Worm (Caenorhabditis elegans) whole organism, late embryonic: ENCODE results near the gene comt-1.

Source experiments
- C08G9.2 ChIP-seq: sonication (generic microtip); optimal IDR thresholded peaks from 2 replicates; lab custom pipeline; 2016; ENCODE audit warnings: mild to moderate bottlenecking, missing genetic modification characterization, moderate library complexity, missing compliant biosample characterization
- C38D4.7 ChIP-seq: fragments of 200-800 bp; sonication (Bioruptor generic); optimal IDR thresholded peaks from 2 replicates; lab custom pipeline; 2018; ENCODE audit warnings: mild to moderate bottlenecking, missing genetic modification characterization, moderate library complexity, missing compliant biosample characterization
- F13H6.1 ChIP-seq: sonication (generic microtip); optimal IDR thresholded peaks from 2 replicates; lab custom pipeline; 2016; ENCODE audit warnings: missing genetic modification characterization, missing compliant biosample characterization
- K02D7.2 ChIP-seq: sonication (generic microtip); optimal IDR thresholded peaks from 2 replicates; lab custom pipeline; 2017; ENCODE audit warnings: mild to moderate bottlenecking, missing genetic modification characterization, missing compliant biosample characterization
- ama-1 ChIP-seq: fragments of 150-350 bp; optimal IDR thresholded peaks from 2 replicates; lab custom pipeline; 2014
- ceh-14 ChIP-seq: sonication (generic microtip); optimal IDR thresholded peaks from 2 replicates; lab custom pipeline; 2016; ENCODE audit warnings: missing genotype, missing genetic modification characterization, missing compliant biosample characterization
- ceh-2 ChIP-seq: sonication (generic microtip); optimal IDR thresholded peaks from 2 replicates; lab custom pipeline; 2016; ENCODE audit warnings: missing genotype, missing genetic modification characterization, missing compliant biosample characterization
- ceh-22 ChIP-seq: sonication (generic microtip); optimal IDR thresholded peaks from 2 replicates; lab custom pipeline; 2017; ENCODE audit warnings: missing biosample characterization, missing genetic modification characterization
- ceh-24 ChIP-seq: sonication (generic microtip); optimal IDR thresholded peaks from 2 replicates; lab custom pipeline; 2016; ENCODE audit warnings: mild to moderate bottlenecking, missing genetic modification characterization, missing compliant biosample characterization
- ceh-34 ChIP-seq: sonication (generic microtip); optimal IDR thresholded peaks from 2 replicates; lab custom pipeline; 2016; ENCODE audit warnings: mild to moderate bottlenecking, missing genetic modification characterization, missing compliant biosample characterization
- ceh-48 ChIP-seq: sonication (generic microtip); optimal IDR thresholded peaks from 2 replicates; lab custom pipeline; 2016; ENCODE audit warnings: missing genetic modification characterization, inconsistent platforms, missing compliant biosample characterization
- ceh-6 ChIP-seq: fragments of 200-800 bp; sonication (Bioruptor generic); optimal IDR thresholded peaks from 2 replicates; lab custom pipeline; 2018; ENCODE audit warnings: mild to moderate bottlenecking, missing genetic modification characterization, missing compliant biosample characterization
- ceh-9 ChIP-seq: sonication (generic microtip); optimal IDR thresholded peaks from 2 replicates; lab custom pipeline; 2016; ENCODE audit warnings: mild to moderate bottlenecking, missing genetic modification characterization, inconsistent platforms, missing compliant biosample characterization
- che-1 ChIP-seq: sonication (generic microtip); optimal IDR thresholded peaks from 2 replicates; lab custom pipeline; 2016; ENCODE audit warnings: mild to moderate bottlenecking, missing genetic modification characterization, missing compliant biosample characterization
- dmd-4 ChIP-seq: sonication (generic microtip); optimal IDR thresholded peaks from 2 replicates; lab custom pipeline; 2016; ENCODE audit warnings: borderline replicate concordance, missing genetic modification characterization, missing compliant biosample characterization
- dve-1 ChIP-seq: sonication (generic microtip); optimal IDR thresholded peaks from 2 replicates; lab custom pipeline; 2017; ENCODE audit warnings: antibody characterized with exemption, mild to moderate bottlenecking, missing genetic modification characterization, missing compliant biosample characterization
- elt-2 ChIP-seq: sonication (generic microtip); optimal IDR thresholded peaks from 2 replicates; lab custom pipeline; 2016; ENCODE audit warnings: missing genetic modification reagents, missing genetic modification characterization, missing compliant biosample characterization
- eyg-1 ChIP-seq: sonication (generic microtip); optimal IDR thresholded peaks from 2 replicates; lab custom pipeline; 2016; ENCODE audit warnings: missing genotype, missing genetic modification characterization, missing compliant biosample characterization
- fkh-10 ChIP-seq: fragments of 150-350 bp; optimal IDR thresholded peaks from 2 replicates; lab custom pipeline; 2014; ENCODE audit warnings: missing biosample characterization, missing genetic modification reagents, missing genetic modification characterization
- fkh-6 ChIP-seq: sonication (generic microtip); optimal IDR thresholded peaks from 2 replicates; lab custom pipeline; 2016; ENCODE audit warnings: missing genetic modification characterization, missing compliant biosample characterization
- gmeb-2 ChIP-seq: sonication (generic microtip); optimal IDR thresholded peaks from 2 replicates; lab custom pipeline; 2016; ENCODE audit warnings: missing genetic modification characterization, inconsistent platforms, missing compliant biosample characterization
- hlh-15 ChIP-seq: sonication (generic microtip); optimal IDR thresholded peaks from 2 replicates; lab custom pipeline; 2016; ENCODE audit warnings: missing genetic modification characterization, missing compliant biosample characterization
- hlh-30 ChIP-seq: sonication (generic microtip); optimal IDR thresholded peaks from 2 replicates; lab custom pipeline; 2017; ENCODE audit warnings: antibody characterized with exemption, missing genetic modification characterization, missing compliant biosample characterization; ENCODE audit not compliant: insufficient read depth
- hlh-6 ChIP-seq: sonication (generic microtip); optimal IDR thresholded peaks from 2 replicates; lab custom pipeline; 2016; ENCODE audit warnings: missing genotype, missing genetic modification characterization, missing compliant biosample characterization
- hlh-8 ChIP-seq: sonication (generic microtip); optimal IDR thresholded peaks from 2 replicates; lab custom pipeline; 2016; ENCODE audit warnings: missing genotype, missing genetic modification characterization, missing compliant biosample characterization
- lin-11 ChIP-seq: fragments of 200-800 bp; sonication (Bioruptor generic); optimal IDR thresholded peaks from 2 replicates; lab custom pipeline; 2018; ENCODE audit warnings: mild to moderate bottlenecking, missing genetic modification characterization, missing compliant biosample characterization
- nhr-11 ChIP-seq: fragments of 150-350 bp; optimal IDR thresholded peaks from 2 replicates; lab custom pipeline; 2014; ENCODE audit warnings: missing biosample characterization, missing genetic modification characterization
- nhr-232 ChIP-seq: sonication (generic microtip); optimal IDR thresholded peaks from 2 replicates; lab custom pipeline; 2016; ENCODE audit warnings: missing genetic modification characterization, missing compliant biosample characterization
- odd-2 ChIP-seq: sonication (generic microtip); optimal IDR thresholded peaks from 2 replicates; lab custom pipeline; 2017; ENCODE audit warnings: antibody characterized with exemption, mild to moderate bottlenecking, missing genetic modification characterization, missing compliant biosample characterization
- pag-3 ChIP-seq: sonication (generic microtip); optimal IDR thresholded peaks from 2 replicates; lab custom pipeline; 2016; ENCODE audit warnings: missing compliant biosample characterization, missing genetic modification characterization, borderline replicate concordance
- pat-9 ChIP-seq: fragments of 200-800 bp; sonication (Bioruptor generic); optimal IDR thresholded peaks from 2 replicates; lab custom pipeline; 2018; ENCODE audit warnings: mild to moderate bottlenecking, missing genetic modification characterization, moderate library complexity, missing compliant biosample characterization
- pax-1 ChIP-seq: fragments of 150-350 bp; optimal IDR thresholded peaks from 2 replicates; lab custom pipeline; 2014; ENCODE audit warnings: missing biosample characterization, missing genetic modification characterization
- pha-4 ChIP-seq: fragments of 150-350 bp; optimal IDR thresholded peaks from 2 replicates; lab custom pipeline; 2018; ENCODE audit warnings: missing biosample characterization, missing genetic modification reagents, missing genetic modification characterization
- pros-1 ChIP-seq: fragments of 150-350 bp; optimal IDR thresholded peaks from 2 replicates; lab custom pipeline; 2014; ENCODE audit warnings: missing biosample characterization, missing genetic modification reagents, missing genetic modification characterization
- ref-2 ChIP-seq: sonication (generic microtip); optimal IDR thresholded peaks from 2 replicates; lab custom pipeline; 2016; ENCODE audit warnings: missing genetic modification characterization, missing compliant biosample characterization
- sdc-2 ChIP-seq: sonication (generic microtip); optimal IDR thresholded peaks from 2 replicates; lab custom pipeline; 2016; ENCODE audit warnings: missing genotype, missing genetic modification characterization, missing compliant biosample characterization
- sox-2 ChIP-seq: fragments of 200-800 bp; sonication (Bioruptor generic); IDR thresholded peaks from 2 replicates; pipeline ENCODE4 v1.3.6; 2022; ENCODE audit warnings: missing genetic modification reagents, missing genetic modification characterization, missing compliant biosample characterization
- sox-4 ChIP-seq: sonication (generic microtip); optimal IDR thresholded peaks from 2 replicates; lab custom pipeline; 2017; ENCODE audit warnings: mild to moderate bottlenecking, missing genetic modification characterization, inconsistent platforms, missing compliant biosample characterization
- ttx-3 ChIP-seq: sonication (generic microtip); optimal IDR thresholded peaks from 2 replicates; lab custom pipeline; 2016; ENCODE audit warnings: missing genetic modification reagents, missing genetic modification characterization, missing compliant biosample characterization
- unc-3 ChIP-seq, 2 experiments: fragments of 200-800 bp in 1 of 2; sonication (Bioruptor generic) in 1 of 2; sonication (generic microtip) in 1 of 2; conservative IDR thresholded peaks in 1 of 2; optimal IDR thresholded peaks in 1 of 2; 2 replicates each; pipeline versions ENCODE4 v1.3.6 to Lab custom; 2016 to 2022; ENCODE audit warnings: missing compliant biosample characterization in 2 of 2, missing genetic modification characterization in 2 of 2, missing genetic modification reagents in 1 of 2
- unc-42 ChIP-seq: sonication (generic microtip); optimal IDR thresholded peaks from 2 replicates; lab custom pipeline; 2016; ENCODE audit warnings: missing genotype, missing genetic modification characterization, missing compliant biosample characterization
- unc-55 ChIP-seq: sonication (generic microtip); optimal IDR thresholded peaks from 2 replicates; lab custom pipeline; 2017; ENCODE audit warnings: missing biosample characterization, missing genetic modification reagents, missing genetic modification characterization
- unc-86 ChIP-seq: sonication (generic microtip); optimal IDR thresholded peaks from 2 replicates; lab custom pipeline; 2016; ENCODE audit warnings: missing genetic modification characterization, missing compliant biosample characterization
- zip-5 ChIP-seq: sonication (generic microtip); optimal IDR thresholded peaks from 2 replicates; lab custom pipeline; 2016; ENCODE audit warnings: missing genetic modification characterization, missing compliant biosample characterization
- ztf-16 ChIP-seq: sonication (generic microtip); optimal IDR thresholded peaks from 2 replicates; lab custom pipeline; 2017; ENCODE audit warnings: missing genetic modification characterization, missing compliant biosample characterization

Gene comt-1

DNA sequence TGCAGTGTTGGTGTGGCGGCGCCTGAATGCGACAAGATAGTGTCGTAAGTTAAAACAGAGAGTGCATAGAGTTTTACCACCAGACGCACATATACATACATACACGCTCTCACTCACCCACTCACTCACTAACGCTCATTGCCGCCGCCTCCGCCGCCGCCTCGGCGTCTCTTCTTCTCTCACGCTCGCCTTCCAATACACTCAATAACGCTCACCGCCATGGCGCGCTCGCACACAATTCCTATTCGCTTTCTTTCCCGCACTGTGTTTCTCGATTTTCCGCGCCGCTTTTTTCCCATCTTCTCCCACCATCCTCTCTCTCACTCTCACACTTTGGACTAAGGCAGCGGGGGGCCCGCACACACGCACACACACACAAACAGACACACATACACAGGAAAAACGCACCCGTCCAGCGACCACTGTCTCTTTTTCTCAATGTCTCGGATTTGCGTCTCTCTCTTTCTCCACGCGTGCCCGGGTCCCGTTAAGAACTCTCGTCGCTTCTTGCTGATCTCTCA is 9.8 kb downstream of the comt-1 start, which contains the start of gene kin-29 (continued):
- TF ChIP-seq ceh-6: peak; percentile 52
- peak; percentile 19 for TF ChIP-seq eyg-1 (tag; lab: Kevin White, UChicago)
- no peak for TF ChIP-seq K02D7.2
- TF ChIP-seq ref-2 (tag; lab: Kevin White, UChicago): peak; percentile 86
- no peak for TF ChIP-seq odd-2 (tag; lab: Kevin White, UChicago)
- TF ChIP-seq hlh-15 (tag; lab: Kevin White, UChicago): no peak
- TF ChIP-seq zip-5 (tag; lab: Kevin White, UChicago): peak; percentile 20
- no peak for TF ChIP-seq ama-1 (lab: Kevin White, UChicago)
- TF ChIP-seq sox-4: peak; percentile 68
- no peak for TF ChIP-seq nhr-232 (tag; lab: Kevin White, UChicago)
- TF ChIP-seq ttx-3 (tag; lab: Kevin White, UChicago): no peak
- no peak for TF ChIP-seq pha-4 (tag; lab: Kevin White, UChicago)
- peak; percentile 5 for TF ChIP-seq C38D4.7 (GFP tag; lab: Kevin White, UChicago)
- TF ChIP-seq sox-2: peak; percentile 1; the same call in 1 of the 2 replicates
- TF ChIP-seq unc-3 (GFP tag; conservative IDR thresholded peaks at IDR 0.05; lab: Robert Waterston, UW): no peak
- TF ChIP-seq unc-3 (tag; optimal IDR thresholded peaks at IDR 0.05; lab: Kevin White, UChicago): peak; percentile 53
- no peak for TF ChIP-seq pax-1 (tag; lab: Kevin White, UChicago)
- peak; percentile 96 for TF ChIP-seq ceh-34 (tag; lab: Kevin White, UChicago)
- TF ChIP-seq hlh-6 (tag; lab: Kevin White, UChicago): peak; percentile 78
- peak; percentile 85 for TF ChIP-seq pros-1 (tag; lab: Kevin White, UChicago)
- peak; percentile 36 for TF ChIP-seq elt-2
- TF ChIP-seq sdc-2 (tag; lab: Kevin White, UChicago): peak; percentile 89
- peak; percentile 64 for TF ChIP-seq ztf-16 (tag; lab: Kevin White, UChicago)
- peak; percentile 60 for TF ChIP-seq fkh-10 (GFP tag; lab: Kevin White, UChicago)
- peak; percentile 94 for TF ChIP-seq ceh-14 (tag; lab: Kevin White, UChicago)
- peak; percentile 86 for TF ChIP-seq unc-55 (GFP tag; lab: Kevin White, UChicago)
- TF ChIP-seq che-1: peak; percentile 44
- no peak for TF ChIP-seq fkh-6 (tag; lab: Kevin White, UChicago)
- no peak for TF ChIP-seq nhr-11 (tag; lab: Kevin White, UChicago)
- peak; percentile 46 for TF ChIP-seq hlh-30 (tag; lab: Kevin White, UChicago)
- peak; percentile 62 for TF ChIP-seq pat-9
- TF ChIP-seq gmeb-2 (tag; lab: Kevin White, UChicago): no peak
- TF ChIP-seq C08G9.2 (tag; lab: Kevin White, UChicago): peak; percentile 67
- TF ChIP-seq lin-11 (tag; lab: Kevin White, UChicago): no peak
- peak; percentile 68 for TF ChIP-seq dve-1 (tag; lab: Kevin White, UChicago)
- TF ChIP-seq pag-3 (tag; lab: Kevin White, UChicago): peak; percentile 69
- peak; percentile 82 for TF ChIP-seq ceh-2 (tag; lab: Kevin White, UChicago)
- no peak for TF ChIP-seq ceh-24
- TF ChIP-seq ceh-48 (tag; lab: Kevin White, UChicago): peak; percentile 13
- TF ChIP-seq ceh-9 (tag; lab: Kevin White, UChicago): no peak
- TF ChIP-seq unc-42 (tag; lab: Kevin White, UChicago): peak; percentile 78
- no peak for TF ChIP-seq ceh-22 (tag; lab: Kevin White, UChicago)
- TF ChIP-seq hlh-8 (tag; lab: Kevin White, UChicago): peak; percentile 76
- peak; percentile 81 for TF ChIP-seq F13H6.1 (tag; lab: Kevin White, UChicago)
- peak; percentile 29 for TF ChIP-seq unc-86 (tag; lab: Kevin White, UChicago)
- peak; percentile 65 for TF ChIP-seq dmd-4 (tag; lab: Kevin White, UChicago)
- TF ChIP-seq, all 69 proteins: peak for 46
